Worm (Caenorhabditis elegans) whole organism, late embryonic: ENCODE data around the gene Y39A1A.31.

Experiments
- F13H6.1 ChIP-seq: sonication (generic microtip); optimal IDR thresholded peaks from 2 replicates; lab custom pipeline; 2016; ENCODE audit warnings: missing genetic modification characterization, missing compliant biosample characterization
- K02D7.2 ChIP-seq: sonication (generic microtip); optimal IDR thresholded peaks from 2 replicates; lab custom pipeline; 2017; ENCODE audit warnings: mild to moderate bottlenecking, missing genetic modification characterization, missing compliant biosample characterization
- K09A11.1 ChIP-seq: sonication (generic microtip); optimal IDR thresholded peaks from 2 replicates; lab custom pipeline; 2017; ENCODE audit warnings: antibody characterized with exemption, mild to moderate bottlenecking, missing genetic modification characterization, missing compliant biosample characterization; ENCODE audit not compliant: insufficient read depth
- T23F11.4 ChIP-seq: fragments of 200-800 bp; sonication (Bioruptor generic); optimal IDR thresholded peaks from 2 replicates; lab custom pipeline; 2018; ENCODE audit warnings: mild to moderate bottlenecking, missing genetic modification characterization, missing compliant biosample characterization
- ahr-1 ChIP-seq: sonication (generic microtip); optimal IDR thresholded peaks from 2 replicates; lab custom pipeline; 2016; ENCODE audit warnings: missing genetic modification characterization, missing compliant biosample characterization
- ama-1 ChIP-seq: fragments of 150-350 bp; optimal IDR thresholded peaks from 2 replicates; lab custom pipeline; 2014
- ceh-14 ChIP-seq: sonication (generic microtip); optimal IDR thresholded peaks from 2 replicates; lab custom pipeline; 2016; ENCODE audit warnings: missing genotype, missing genetic modification characterization, missing compliant biosample characterization
- ceh-2 ChIP-seq: sonication (generic microtip); optimal IDR thresholded peaks from 2 replicates; lab custom pipeline; 2016; ENCODE audit warnings: missing genotype, missing genetic modification characterization, missing compliant biosample characterization
- ceh-22 ChIP-seq: sonication (generic microtip); optimal IDR thresholded peaks from 2 replicates; lab custom pipeline; 2017; ENCODE audit warnings: missing biosample characterization, missing genetic modification characterization
- ceh-24 ChIP-seq: sonication (generic microtip); optimal IDR thresholded peaks from 2 replicates; lab custom pipeline; 2016; ENCODE audit warnings: mild to moderate bottlenecking, missing genetic modification characterization, missing compliant biosample characterization
- ceh-34 ChIP-seq: sonication (generic microtip); optimal IDR thresholded peaks from 2 replicates; lab custom pipeline; 2016; ENCODE audit warnings: mild to moderate bottlenecking, missing genetic modification characterization, missing compliant biosample characterization
- ceh-48 ChIP-seq: sonication (generic microtip); optimal IDR thresholded peaks from 2 replicates; lab custom pipeline; 2016; ENCODE audit warnings: missing genetic modification characterization, inconsistent platforms, missing compliant biosample characterization
- che-1 ChIP-seq: sonication (generic microtip); optimal IDR thresholded peaks from 2 replicates; lab custom pipeline; 2016; ENCODE audit warnings: mild to moderate bottlenecking, missing genetic modification characterization, missing compliant biosample characterization
- dmd-4 ChIP-seq: sonication (generic microtip); optimal IDR thresholded peaks from 2 replicates; lab custom pipeline; 2016; ENCODE audit warnings: borderline replicate concordance, missing genetic modification characterization, missing compliant biosample characterization
- elt-2 ChIP-seq: sonication (generic microtip); optimal IDR thresholded peaks from 2 replicates; lab custom pipeline; 2016; ENCODE audit warnings: missing genetic modification reagents, missing genetic modification characterization, missing compliant biosample characterization
- elt-4 ChIP-seq: sonication (generic microtip); optimal IDR thresholded peaks from 2 replicates; lab custom pipeline; 2016; ENCODE audit warnings: missing genetic modification characterization, missing compliant biosample characterization
- fkh-10 ChIP-seq: fragments of 150-350 bp; optimal IDR thresholded peaks from 2 replicates; lab custom pipeline; 2014; ENCODE audit warnings: missing biosample characterization, missing genetic modification reagents, missing genetic modification characterization
- gmeb-2 ChIP-seq: sonication (generic microtip); optimal IDR thresholded peaks from 2 replicates; lab custom pipeline; 2016; ENCODE audit warnings: missing genetic modification characterization, inconsistent platforms, missing compliant biosample characterization
- hlh-6 ChIP-seq: sonication (generic microtip); optimal IDR thresholded peaks from 2 replicates; lab custom pipeline; 2016; ENCODE audit warnings: missing genotype, missing genetic modification characterization, missing compliant biosample characterization
- lin-11 ChIP-seq: fragments of 200-800 bp; sonication (Bioruptor generic); optimal IDR thresholded peaks from 2 replicates; lab custom pipeline; 2018; ENCODE audit warnings: mild to moderate bottlenecking, missing genetic modification characterization, missing compliant biosample characterization
- madf-2 ChIP-seq: sonication (generic microtip); optimal IDR thresholded peaks from 2 replicates; lab custom pipeline; 2017; ENCODE audit warnings: missing genetic modification characterization, missing compliant biosample characterization
- mec-3 ChIP-seq: sonication (generic microtip); optimal IDR thresholded peaks from 2 replicates; lab custom pipeline; 2016; ENCODE audit warnings: borderline replicate concordance, missing genetic modification characterization, missing compliant biosample characterization
- nfya-1 ChIP-seq: sonication (generic microtip); optimal IDR thresholded peaks from 2 replicates; lab custom pipeline; 2017; ENCODE audit warnings: missing genetic modification characterization, mild to moderate bottlenecking, missing compliant biosample characterization, antibody characterized with exemption, moderate library complexity
- nhr-11 ChIP-seq: fragments of 150-350 bp; optimal IDR thresholded peaks from 2 replicates; lab custom pipeline; 2014; ENCODE audit warnings: missing biosample characterization, missing genetic modification characterization
- npax-4 ChIP-seq: sonication (generic microtip); optimal IDR thresholded peaks from 2 replicates; lab custom pipeline; 2016; ENCODE audit warnings: missing genetic modification characterization, missing compliant biosample characterization
- odd-2 ChIP-seq: sonication (generic microtip); optimal IDR thresholded peaks from 2 replicates; lab custom pipeline; 2017; ENCODE audit warnings: antibody characterized with exemption, mild to moderate bottlenecking, missing genetic modification characterization, missing compliant biosample characterization
- pax-1 ChIP-seq: fragments of 150-350 bp; optimal IDR thresholded peaks from 2 replicates; lab custom pipeline; 2014; ENCODE audit warnings: missing biosample characterization, missing genetic modification characterization
- pha-4 ChIP-seq: fragments of 150-350 bp; optimal IDR thresholded peaks from 2 replicates; lab custom pipeline; 2018; ENCODE audit warnings: missing biosample characterization, missing genetic modification reagents, missing genetic modification characterization
- pros-1 ChIP-seq: fragments of 150-350 bp; optimal IDR thresholded peaks from 2 replicates; lab custom pipeline; 2014; ENCODE audit warnings: missing biosample characterization, missing genetic modification reagents, missing genetic modification characterization
- ref-2 ChIP-seq: sonication (generic microtip); optimal IDR thresholded peaks from 2 replicates; lab custom pipeline; 2016; ENCODE audit warnings: missing genetic modification characterization, missing compliant biosample characterization
- sdc-2 ChIP-seq: sonication (generic microtip); optimal IDR thresholded peaks from 2 replicates; lab custom pipeline; 2016; ENCODE audit warnings: missing genotype, missing genetic modification characterization, missing compliant biosample characterization
- sox-2 ChIP-seq: fragments of 200-800 bp; sonication (Bioruptor generic); IDR thresholded peaks from 2 replicates; pipeline ENCODE4 v1.3.6; 2022; ENCODE audit warnings: missing genetic modification reagents, missing genetic modification characterization, missing compliant biosample characterization
- syd-9 ChIP-seq: sonication (generic microtip); optimal IDR thresholded peaks from 2 replicates; lab custom pipeline; 2016; ENCODE audit warnings: mild to moderate bottlenecking, missing genetic modification characterization, moderate library complexity, missing compliant biosample characterization
- ttx-3 ChIP-seq: sonication (generic microtip); optimal IDR thresholded peaks from 2 replicates; lab custom pipeline; 2016; ENCODE audit warnings: missing genetic modification reagents, missing genetic modification characterization, missing compliant biosample characterization
- unc-3 ChIP-seq, 2 experiments: fragments of 200-800 bp in 1 of 2; sonication (Bioruptor generic) in 1 of 2; sonication (generic microtip) in 1 of 2; conservative IDR thresholded peaks in 1 of 2; optimal IDR thresholded peaks in 1 of 2; 2 replicates each; pipeline versions ENCODE4 v1.3.6 to Lab custom; 2016 to 2022; ENCODE audit warnings: missing compliant biosample characterization in 2 of 2, missing genetic modification characterization in 2 of 2, missing genetic modification reagents in 1 of 2
- unc-86 ChIP-seq: sonication (generic microtip); optimal IDR thresholded peaks from 2 replicates; lab custom pipeline; 2016; ENCODE audit warnings: missing genetic modification characterization, missing compliant biosample characterization

Gene Y39A1A.31

ce11 chrIII:10646094-10646493 is 42.9 kb downstream of the Y39A1A.31 start, which contains the start of gene orc-4:
Gene orc-4, plus strand, starts transcription at chrIII:10646170.
- TF ChIP-seq T23F11.4 (GFP tag; lab: Kevin White, UChicago) (no peak), ama-1 (lab: Kevin White, UChicago) (no peak), ceh-22 (tag; lab: Kevin White, UChicago) (no peak), sox-2 (GFP tag; lab: Robert Waterston, UW) (no peak), dmd-4 (tag; lab: Kevin White, UChicago) (no peak), odd-2 (tag; lab: Kevin White, UChicago) (no peak), ttx-3 (tag; lab: Kevin White, UChicago) (no peak), unc-86 (tag; lab: Kevin White, UChicago) (no peak), madf-2 (no peak), syd-9 (tag; lab: Kevin White, UChicago) (no peak), hlh-6 (tag; lab: Kevin White, UChicago) (no peak), nhr-11 (tag; lab: Kevin White, UChicago) (no peak), fkh-10 (GFP tag; lab: Kevin White, UChicago) (no peak), mec-3 (tag; lab: Kevin White, UChicago) (no peak)

DNA sequence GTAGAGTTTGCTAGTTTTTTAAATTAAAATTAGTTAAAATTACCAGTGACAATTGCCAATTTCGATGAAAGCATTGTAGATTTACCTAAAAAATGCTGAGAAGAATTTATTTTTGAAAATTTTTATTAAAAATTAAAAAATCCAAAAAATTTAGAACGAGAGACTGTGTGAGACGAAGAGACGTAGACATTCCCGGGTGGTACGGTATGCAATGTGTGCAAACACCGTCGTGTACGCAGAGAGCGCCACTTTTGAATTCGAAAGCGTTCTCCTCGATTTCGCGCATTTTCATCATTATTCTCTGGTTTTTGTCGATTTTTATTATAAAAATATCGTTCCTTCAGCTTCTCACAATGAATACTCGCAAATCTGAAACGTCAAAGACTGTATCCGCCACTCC is 46.2 kb downstream of the Y39A1A.31 start, which contains the start of the genes dhs-11 and orc-1:
dhs-11 (minus strand) TSS at position 85 of the 400 bp plus-strand sequence.
orc-1 (plus strand) TSS at position 349 of the 400 bp plus-strand sequence.
- TF ChIP-seq elt-4 (tag; lab: Kevin White, UChicago) (no peak), K02D7.2 (no peak), madf-2 (no peak), ceh-48 (no peak), nfya-1 (peak; percentile 22), F13H6.1 (no peak)

DNA sequence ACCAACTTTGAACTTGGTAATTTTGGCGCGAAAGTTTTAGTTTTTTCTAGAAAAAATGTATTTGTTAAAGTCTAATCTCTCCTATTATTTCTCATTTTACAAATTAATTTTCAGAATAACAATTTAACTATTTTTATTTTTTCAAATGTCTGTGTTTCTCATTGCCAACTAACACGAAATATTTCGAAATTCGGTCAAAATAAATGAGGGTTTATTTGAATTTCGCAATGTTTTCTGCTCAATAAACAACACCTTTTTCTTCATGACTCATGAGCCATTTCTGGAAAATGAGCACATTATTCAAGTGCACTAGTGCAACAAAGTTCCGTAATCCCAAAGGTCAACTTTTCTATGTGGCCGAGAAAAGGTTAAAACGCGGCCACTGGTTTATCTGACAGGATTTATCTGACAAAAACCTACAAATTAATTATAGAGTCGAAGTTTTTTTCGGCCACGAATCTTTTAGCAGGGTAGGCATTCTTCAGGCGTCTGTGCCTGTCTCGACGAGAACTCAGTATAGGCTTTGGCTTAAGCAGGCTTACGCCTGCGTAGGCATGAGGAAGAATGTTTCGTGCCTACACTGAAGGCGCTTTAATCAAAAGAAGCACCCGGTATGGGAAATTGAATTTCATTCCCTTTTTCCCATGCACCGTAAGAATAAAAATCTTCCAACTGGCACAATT is 50.5 kb downstream of the Y39A1A.31 start, which contains the start of gene Y39A1A.27:
Y39A1A.27 (plus strand) TSS at position 633 of the 683 bp plus-strand sequence.
- TF ChIP-seq K02D7.2 (no peak), F13H6.1 (no peak), ceh-22 (tag; lab: Kevin White, UChicago) (no peak), che-1 (tag; lab: Kevin White, UChicago) (no peak), unc-3 (GFP tag; conservative IDR thresholded peaks at IDR 0.05; lab: Robert Waterston, UW) (no peak), unc-3 (tag; optimal IDR thresholded peaks at IDR 0.05; lab: Kevin White, UChicago) (no peak), hlh-6 (tag; lab: Kevin White, UChicago) (no peak), ama-1 (lab: Kevin White, UChicago) (no peak), fkh-10 (GFP tag; lab: Kevin White, UChicago) (no peak)

ce11 chrIII:10637933-10638332 is 51.0 kb downstream of the Y39A1A.31 start:
- TF ChIP-seq ref-2 (tag; lab: Kevin White, UChicago): no peak
- TF ChIP-seq npax-4 (tag; lab: Kevin White, UChicago): no peak
- no peak for TF ChIP-seq ceh-34
- TF ChIP-seq pha-4 (tag; lab: Kevin White, UChicago): no peak
- no peak for TF ChIP-seq lin-11 (tag; lab: Kevin White, UChicago)
- no peak for TF ChIP-seq ahr-1 (tag; lab: Kevin White, UChicago)
- TF ChIP-seq K09A11.1 (tag; lab: Kevin White, UChicago): no peak
- TF ChIP-seq ceh-14 (tag; lab: Kevin White, UChicago): no peak
- TF ChIP-seq ttx-3 (tag; lab: Kevin White, UChicago): no peak
- no peak for TF ChIP-seq ceh-24 (tag; lab: Kevin White, UChicago)
- TF ChIP-seq madf-2: no peak
- TF ChIP-seq pros-1 (tag; lab: Kevin White, UChicago): no peak
- no peak for TF ChIP-seq gmeb-2
- no peak for TF ChIP-seq sdc-2
- TF ChIP-seq ceh-2 (tag; lab: Kevin White, UChicago): no peak
- TF ChIP-seq che-1 (tag; lab: Kevin White, UChicago): no peak
- TF ChIP-seq elt-4 (tag; lab: Kevin White, UChicago): no peak
- no peak for TF ChIP-seq elt-2 (tag; lab: Kevin White, UChicago)
- TF ChIP-seq pax-1: no peak
- no peak for TF ChIP-seq nhr-11 (tag; lab: Kevin White, UChicago)
